Worm (Caenorhabditis elegans) whole organism, mixed stage, embryonic: ENCODE measurements around the gene vang-1.

Experiments
- ceh-39 ChIP-seq: fragments of 150-350 bp; optimal IDR thresholded peaks from 2 replicates; lab custom pipeline; 2014; ENCODE audit warnings: missing biosample characterization, missing genetic modification characterization
- elt-1 ChIP-seq: sonication (generic microtip); optimal IDR thresholded peaks from 2 replicates; lab custom pipeline; 2017; ENCODE audit warnings: missing genetic modification characterization, mild to moderate bottlenecking, missing compliant biosample characterization, antibody characterized with exemption, moderate library complexity, borderline replicate concordance; ENCODE audit not compliant: insufficient read depth
- nhr-28 ChIP-seq: fragments of 150-350 bp; optimal IDR thresholded peaks from 2 replicates; lab custom pipeline; 2014; ENCODE audit warnings: missing biosample characterization, missing genetic modification characterization
- nhr-76 ChIP-seq: sonication (generic microtip); optimal IDR thresholded peaks from 2 replicates; lab custom pipeline; 2017; ENCODE audit warnings: missing biosample characterization, missing genetic modification characterization
- unc-120 ChIP-seq: sonication (generic microtip); optimal IDR thresholded peaks from 2 replicates; lab custom pipeline; 2017; ENCODE audit warnings: missing genetic modification characterization, missing compliant biosample characterization; ENCODE audit not compliant: poor library complexity, severe bottlenecking
- ztf-11 ChIP-seq: fragments of 150-350 bp; optimal IDR thresholded peaks from 2 replicates; lab custom pipeline; 2014; ENCODE audit warnings: missing biosample characterization, missing genetic modification characterization

DNA sequence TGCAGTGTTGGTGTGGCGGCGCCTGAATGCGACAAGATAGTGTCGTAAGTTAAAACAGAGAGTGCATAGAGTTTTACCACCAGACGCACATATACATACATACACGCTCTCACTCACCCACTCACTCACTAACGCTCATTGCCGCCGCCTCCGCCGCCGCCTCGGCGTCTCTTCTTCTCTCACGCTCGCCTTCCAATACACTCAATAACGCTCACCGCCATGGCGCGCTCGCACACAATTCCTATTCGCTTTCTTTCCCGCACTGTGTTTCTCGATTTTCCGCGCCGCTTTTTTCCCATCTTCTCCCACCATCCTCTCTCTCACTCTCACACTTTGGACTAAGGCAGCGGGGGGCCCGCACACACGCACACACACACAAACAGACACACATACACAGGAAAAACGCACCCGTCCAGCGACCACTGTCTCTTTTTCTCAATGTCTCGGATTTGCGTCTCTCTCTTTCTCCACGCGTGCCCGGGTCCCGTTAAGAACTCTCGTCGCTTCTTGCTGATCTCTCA lies 33.2 kb upstream of the vang-1 start, which contains the start of gene kin-29:
- peak; percentile 92 for TF ChIP-seq unc-120 (tag; lab: Kevin White, UChicago)
- peak; percentile 2 for TF ChIP-seq ztf-11 (tag; lab: Kevin White, UChicago)
- TF ChIP-seq nhr-76, result no peak
- no peak for TF ChIP-seq ceh-39 (tag; lab: Kevin White, UChicago)
- TF ChIP-seq elt-1, result no peak
- TF ChIP-seq nhr-28, result no peak
